Worm (Caenorhabditis elegans): ENCODE data around the gene K04A8.1.

The K04A8.1 gene

ce11 chrV:6593700-6594244 lies 27.6 kb downstream of the K04A8.1 start, which contains the start of gene hcp-1:
hcp-1 (plus strand) TSS chrV:6594194.
- TF ChIP-seq let-526 (GFP tag; IDR thresholded peaks at IDR 0.05) = no peak
- peak; percentile 89; the same call in 1 of the 2 replicates for TF ChIP-seq Y53G8AR.9 (GFP tag; conservative IDR thresholded peaks at IDR 0.05)
- peak; percentile 91 for TF ChIP-seq hsf-1 (GFP tag; IDR thresholded peaks at IDR 0.05)
- peak; percentile 92 for TF ChIP-seq rcor-1 (GFP tag; IDR thresholded peaks at IDR 0.05)
- TF ChIP-seq C17E4.6 (GFP tag; IDR thresholded peaks at IDR 0.05) = peak; percentile 84; the same call in 1 of the 2 replicates
- peak; percentile 94 for TF ChIP-seq lsl-1 (GFP tag; optimal IDR thresholded peaks at IDR 0.05)
- peak; percentile 62 for TF ChIP-seq hrde-1 (tag; optimal IDR thresholded peaks at IDR 0.05; ENCODE audit: borderline replicate concordance)
- TF ChIP-seq xnd-1 (tag; optimal IDR thresholded peaks at IDR 0.05) = peak; percentile 99
- TF ChIP-seq F33H1.4 (GFP tag; IDR thresholded peaks at IDR 0.05) = peak; percentile 89
- TF ChIP-seq snpc-3.4 (tag; optimal IDR thresholded peaks at IDR 0.05) = peak; percentile 95
- no peak for TF ChIP-seq F57C9.4 (tag; optimal IDR thresholded peaks at IDR 0.05)
- TF ChIP-seq ceh-40 (GFP tag; IDR thresholded peaks at IDR 0.05) = no peak
- TF ChIP-seq dpl-1 (GFP tag; optimal IDR thresholded peaks at IDR 0.05) = peak; percentile 99
- no peak for TF ChIP-seq nhr-179 (tag; optimal IDR thresholded peaks at IDR 0.05)
- TF ChIP-seq let-607 (tag; optimal IDR thresholded peaks at IDR 0.05) = no peak
- TF ChIP-seq Y56A3A.18 (GFP tag; IDR thresholded peaks at IDR 0.05) = 0 out of 2 replicates have a peak, but pooled peaks have one; percentile 28
- TF ChIP-seq madf-10 (tag; optimal IDR thresholded peaks at IDR 0.05) = no peak
- no peak for TF ChIP-seq die-1 (tag; optimal IDR thresholded peaks at IDR 0.05)
- peak; percentile 71 for TF ChIP-seq hmg-1.2 (GFP tag; IDR thresholded peaks at IDR 0.05)
- TF ChIP-seq lin-26 (GFP tag; IDR thresholded peaks at IDR 0.05) = peak; percentile 27; the same call in 1 of the 2 replicates
- TF ChIP-seq F55B11.4 (tag; optimal IDR thresholded peaks at IDR 0.05; ENCODE audit: borderline replicate concordance, insufficient read depth) = no peak
- TF ChIP-seq ceh-100 (GFP tag; IDR thresholded peaks at IDR 0.05) = peak; percentile 53; the same call in 1 of the 2 replicates
- peak; percentile 93 for TF ChIP-seq tlf-1 (GFP tag; optimal IDR thresholded peaks at IDR 0.05)
- peak; percentile 58 for TF ChIP-seq F23B12.7 (tag; optimal IDR thresholded peaks at IDR 0.05; ENCODE audit: insufficient read depth)
- TF ChIP-seq madf-3 (GFP tag; IDR thresholded peaks at IDR 0.05) = peak; percentile 94
- TF ChIP-seq attf-3 (GFP tag; conservative IDR thresholded peaks at IDR 0.05) = peak; percentile 70
- TF ChIP-seq lir-1 (GFP tag; conservative IDR thresholded peaks at IDR 0.05) = peak; percentile 77
- TF ChIP-seq F49E8.2 (tag; optimal IDR thresholded peaks at IDR 0.05; ENCODE audit: insufficient read depth) = peak; percentile 90
- peak; percentile 89 for TF ChIP-seq ztf-28 (GFP tag; IDR thresholded peaks at IDR 0.05)
- TF ChIP-seq mcd-1 (GFP tag; IDR thresholded peaks at IDR 0.05) = peak; percentile 95
- 0 out of 2 replicates have a peak, but pooled peaks have one; percentile 14 for TF ChIP-seq hmg-20 (GFP tag; IDR thresholded peaks at IDR 0.05)
- peak; percentile 38 for TF ChIP-seq snpc-1.1 (tag; optimal IDR thresholded peaks at IDR 0.05; ENCODE audit: insufficient read depth)
- 0 out of 2 replicates have a peak, but pooled peaks have one; percentile 40 for TF ChIP-seq Y67H2A.10 (GFP tag; conservative IDR thresholded peaks at IDR 0.05)
- peak; percentile 91 for TF ChIP-seq B0019.2 (GFP tag; conservative IDR thresholded peaks at IDR 0.05)
- peak; percentile 81 for TF ChIP-seq snpc-1.3 (tag; optimal IDR thresholded peaks at IDR 0.05; ENCODE audit: insufficient read depth)
- peak; percentile 34 for TF ChIP-seq snpc-4 (GFP tag; optimal IDR thresholded peaks at IDR 0.05)
- peak in 2 of 4 experiments; percentile 56 to 66 for TF ChIP-seq snpc-4 (tag; optimal IDR thresholded peaks at IDR 0.05)
- TF ChIP-seq pbrm-1 (GFP tag; IDR thresholded peaks at IDR 0.05) = peak; percentile 78
- TF ChIP-seq unc-62 (GFP tag; optimal IDR thresholded peaks at IDR 0.05) = no peak
- peak; percentile 99 for TF ChIP-seq madf-8 (GFP tag; conservative IDR thresholded peaks at IDR 0.05)
- peak; percentile 70 for TF ChIP-seq him-1 (tag; optimal IDR thresholded peaks at IDR 0.05)
- TF ChIP-seq D2030.7 (GFP tag; IDR thresholded peaks at IDR 0.05) = peak; percentile 97
- peak; percentile 90 for TF ChIP-seq ekl-4 (GFP tag; IDR thresholded peaks at IDR 0.05)
- TF ChIP-seq ceh-91 (GFP tag; IDR thresholded peaks at IDR 0.05) = peak; percentile 99
- TF ChIP-seq Y95B8A.8 (GFP tag; IDR thresholded peaks at IDR 0.05) = peak; percentile 93
- TF ChIP-seq efl-1 (GFP tag; optimal IDR thresholded peaks at IDR 0.05) = peak; percentile 100
